Worm (Caenorhabditis elegans) whole organism, L4 larva: ENCODE measurements around the gene T16G1.7.
A peak's percentile ranks its signal among the peaks of the same experiment; 100 is the strongest.

ENCODE experiments used
- F26F4.8 ChIP-seq: fragments of 200-800 bp; sonication (Bioruptor generic); conservative IDR thresholded peaks from 2 replicates; pipeline ENCODE4 v1.3.6; 2022; ENCODE audit warnings: missing genetic modification characterization, missing compliant biosample characterization
- F44E2.7 ChIP-seq: fragments of 200-800 bp; sonication (Bioruptor generic); IDR thresholded peaks from 2 replicates; pipeline ENCODE4 v2.1.2; 2022; ENCODE audit warnings: missing genetic modification characterization, missing compliant biosample characterization
- R02D3.7 ChIP-seq: fragments of 150-350 bp; sonication (generic microtip); optimal IDR thresholded peaks from 3 replicates; lab custom pipeline; 2014; ENCODE audit warnings: missing biosample characterization, missing genetic modification characterization
- Y75B8A.6 ChIP-seq: fragments of 200-800 bp; sonication (Bioruptor generic); IDR thresholded peaks from 2 replicates; pipeline ENCODE4 v1.3.6; 2022; ENCODE audit warnings: missing genetic modification reagents, missing genetic modification characterization, missing compliant biosample characterization
- ZK546.5 ChIP-seq, 2 experiments: sonication (generic microtip); optimal IDR thresholded peaks; 2 replicates each; lab custom pipeline; 2017; ENCODE audit warnings: missing biosample characterization in 2 of 2, missing genetic modification characterization in 2 of 2
- aha-1 ChIP-seq: fragments of 150-350 bp; peaks from one replicate; lab custom pipeline; 2014; ENCODE audit warnings: missing biosample characterization, missing genetic modification characterization
- aly-2 ChIP-seq: sonication (generic microtip); optimal IDR thresholded peaks from 2 replicates; lab custom pipeline; 2018; ENCODE audit warnings: missing biosample characterization, missing genetic modification characterization
- attf-4 ChIP-seq: sonication (generic microtip); optimal IDR thresholded peaks from 3 replicates; lab custom pipeline; 2017; ENCODE audit warnings: missing biosample characterization, missing genetic modification characterization
- ceh-20 ChIP-seq: fragments of 200-800 bp; sonication (Bioruptor generic); IDR thresholded peaks from 2 replicates; pipeline ENCODE4 v1.3.6; 2022; ENCODE audit warnings: missing genetic modification reagents, missing genetic modification characterization, missing compliant biosample characterization
- ceh-44 ChIP-seq: fragments of 200-800 bp; sonication (Bioruptor generic); IDR thresholded peaks from 2 replicates; pipeline ENCODE4 v1.3.6; 2022; ENCODE audit warnings: missing genetic modification reagents, missing genetic modification characterization, missing compliant biosample characterization
- ceh-62 ChIP-seq: sonication (generic microtip); optimal IDR thresholded peaks from 2 replicates; lab custom pipeline; 2017; ENCODE audit warnings: missing biosample characterization, missing genetic modification characterization
- ces-1 ChIP-seq: fragments of 150-350 bp; sonication (generic microtip); optimal IDR thresholded peaks from 4 replicates; lab custom pipeline; 2014; ENCODE audit warnings: missing biosample characterization, missing genetic modification reagents, missing genetic modification characterization
- ctbp-1 ChIP-seq: fragments of 200-800 bp; sonication (Bioruptor generic); IDR thresholded peaks from 2 replicates; pipeline ENCODE4 v1.3.6; 2022; ENCODE audit warnings: missing genetic modification reagents, missing genetic modification characterization, missing compliant biosample characterization
- daf-12 ChIP-seq: fragments of 150-350 bp; optimal IDR thresholded peaks from 2 replicates; lab custom pipeline; 2014; ENCODE audit warnings: missing biosample characterization, missing genetic modification reagents, missing genetic modification characterization
- daf-16 ChIP-seq, 3 experiments: sonication (generic microtip); optimal IDR thresholded peaks; 2 replicates each; lab custom pipeline; 2016 to 2017; ENCODE audit warnings: missing genetic modification characterization in 3 of 3, missing genetic modification reagents in 3 of 3, mild to moderate bottlenecking in 2 of 3, missing compliant biosample characterization in 2 of 3, missing biosample characterization in 1 of 3, moderate library complexity in 1 of 3
- daf-19 ChIP-seq: fragments of 200-800 bp; sonication (Bioruptor generic); conservative IDR thresholded peaks from 2 replicates; pipeline ENCODE4 v1.3.6; 2022; ENCODE audit warnings: missing genetic modification characterization, missing compliant biosample characterization
- dmd-6 ChIP-seq: fragments of 200-800 bp; sonication (Bioruptor generic); IDR thresholded peaks from 2 replicates; pipeline ENCODE4 v1.3.6; 2022; ENCODE audit warnings: missing genetic modification reagents, missing genetic modification characterization, missing compliant biosample characterization
- dpl-1 ChIP-seq: fragments of 150-350 bp; optimal IDR thresholded peaks from 2 replicates; lab custom pipeline; 2014; ENCODE audit warnings: missing biosample characterization, missing genetic modification reagents, missing genetic modification characterization
- dve-1 ChIP-seq: sonication (generic microtip); optimal IDR thresholded peaks from 2 replicates; lab custom pipeline; 2017; ENCODE audit warnings: antibody characterized with exemption, mild to moderate bottlenecking, missing genetic modification characterization, missing compliant biosample characterization; ENCODE audit not compliant: insufficient read depth
- egl-27 ChIP-seq: sonication (generic microtip); optimal IDR thresholded peaks from 3 replicates; lab custom pipeline; 2017; ENCODE audit warnings: missing biosample characterization, missing genetic modification reagents, missing genetic modification characterization
- fos-1 ChIP-seq: fragments of 150-350 bp; optimal IDR thresholded peaks from 2 replicates; lab custom pipeline; 2014; ENCODE audit warnings: missing biosample characterization, missing genetic modification characterization
- gei-8 ChIP-seq: fragments of 200-800 bp; sonication (Bioruptor generic); optimal IDR thresholded peaks from 2 replicates; lab custom pipeline; 2018; ENCODE audit warnings: mild to moderate bottlenecking, missing genetic modification characterization, missing compliant biosample characterization
- hlh-11 ChIP-seq: fragments of 200-800 bp; sonication (Bioruptor generic); optimal IDR thresholded peaks from 2 replicates; lab custom pipeline; 2018; ENCODE audit warnings: mild to moderate bottlenecking, missing genetic modification characterization, missing compliant biosample characterization
- hlh-30 ChIP-seq: sonication (generic microtip); optimal IDR thresholded peaks from 2 replicates; lab custom pipeline; 2017; ENCODE audit warnings: antibody characterized with exemption, mild to moderate bottlenecking, missing genetic modification characterization, missing compliant biosample characterization; ENCODE audit not compliant: insufficient read depth
- lim-7 ChIP-seq: fragments of 200-800 bp; sonication (Bioruptor generic); IDR thresholded peaks from 2 replicates; pipeline ENCODE4 v1.3.6; 2022; ENCODE audit warnings: missing genetic modification characterization, missing compliant biosample characterization
- lin-1 ChIP-seq: fragments of 200-800 bp; sonication (Bioruptor generic); IDR thresholded peaks from 2 replicates; pipeline ENCODE4 v1.3.6; 2022; ENCODE audit warnings: missing genetic modification reagents, missing genetic modification characterization, missing compliant biosample characterization
- lin-13 ChIP-seq: fragments of 150-350 bp; optimal IDR thresholded peaks from 2 replicates; lab custom pipeline; 2014; ENCODE audit warnings: missing biosample characterization, missing genetic modification reagents, missing genetic modification characterization
- lin-15B ChIP-seq: fragments of 150-350 bp; sonication (generic microtip); optimal IDR thresholded peaks from 3 replicates; lab custom pipeline; 2014; ENCODE audit warnings: missing biosample characterization, missing genetic modification characterization
- lin-29 ChIP-seq: fragments of 200-800 bp; sonication (Bioruptor generic); IDR thresholded peaks from 2 replicates; pipeline ENCODE4 v1.3.6; 2022; ENCODE audit warnings: missing genetic modification reagents, missing genetic modification characterization, missing compliant biosample characterization
- lin-39 ChIP-seq: fragments of 150-350 bp; optimal IDR thresholded peaks from 2 replicates; lab custom pipeline; 2014; ENCODE audit warnings: missing biosample characterization, missing genetic modification reagents, missing genetic modification characterization
- mdt-29 ChIP-seq: fragments of 200-800 bp; sonication (Bioruptor generic); IDR thresholded peaks from 2 replicates; pipeline ENCODE4 v1.3.6; 2022; ENCODE audit warnings: missing genetic modification reagents, missing genetic modification characterization, missing compliant biosample characterization
- mes-2 ChIP-seq: sonication (generic microtip); optimal IDR thresholded peaks from 2 replicates; lab custom pipeline; 2016; ENCODE audit warnings: missing genotype, mild to moderate bottlenecking, missing genetic modification characterization, missing compliant biosample characterization; ENCODE audit not compliant: poor library complexity, severe bottlenecking
- mxl-2 ChIP-seq: fragments of 200-800 bp; sonication (Bioruptor generic); conservative IDR thresholded peaks from 2 replicates; pipeline ENCODE4 v1.3.6; 2022; ENCODE audit warnings: missing genetic modification reagents, missing genetic modification characterization, missing compliant biosample characterization
- mxl-3 ChIP-seq: fragments of 200-800 bp; sonication (Bioruptor generic); optimal IDR thresholded peaks from 2 replicates; lab custom pipeline; 2018; ENCODE audit warnings: mild to moderate bottlenecking, missing genetic modification characterization, missing compliant biosample characterization
- nhr-10 ChIP-seq: fragments of 150-350 bp; optimal IDR thresholded peaks from 2 replicates; lab custom pipeline; 2014; ENCODE audit warnings: missing biosample characterization, missing genetic modification characterization
- nhr-25 ChIP-seq: sonication (generic microtip); optimal IDR thresholded peaks from 2 replicates; lab custom pipeline; 2017; ENCODE audit warnings: missing genetic modification characterization, mild to moderate bottlenecking, missing compliant biosample characterization, antibody characterized with exemption, moderate library complexity, borderline replicate concordance; ENCODE audit not compliant: insufficient read depth
- nhr-28 ChIP-seq: fragments of 150-350 bp; optimal IDR thresholded peaks from 2 replicates; lab custom pipeline; 2014; ENCODE audit warnings: missing biosample characterization, missing genetic modification characterization
- nhr-77 ChIP-seq: fragments of 150-350 bp; optimal IDR thresholded peaks from 2 replicates; lab custom pipeline; 2014; ENCODE audit warnings: missing biosample characterization, missing genetic modification characterization
- pqm-1 ChIP-seq: sonication (generic microtip); optimal IDR thresholded peaks from 2 replicates; lab custom pipeline; 2017; ENCODE audit warnings: missing biosample characterization, missing genetic modification characterization
- set-16 ChIP-seq: fragments of 200-800 bp; sonication (Bioruptor generic); IDR thresholded peaks from 2 replicates; pipeline ENCODE4 v1.3.6; 2022; ENCODE audit warnings: missing genetic modification reagents, missing genetic modification characterization, missing compliant biosample characterization
- snpc-1.2 ChIP-seq: fragments of 200-800 bp; sonication (Bioruptor generic); IDR thresholded peaks from 2 replicates; pipeline ENCODE4 v1.3.6; 2022; ENCODE audit warnings: missing genetic modification reagents, missing genetic modification characterization, missing compliant biosample characterization
- snpc-4 ChIP-seq: fragments of 150-350 bp; optimal IDR thresholded peaks from 2 replicates; lab custom pipeline; 2014; ENCODE audit warnings: missing biosample characterization, missing genetic modification characterization
- spr-3 ChIP-seq: fragments of 200-800 bp; sonication (Bioruptor generic); optimal IDR thresholded peaks from 2 replicates; lab custom pipeline; 2018; ENCODE audit warnings: mild to moderate bottlenecking, missing genetic modification characterization, missing compliant biosample characterization
- tra-1 ChIP-seq: fragments of 200-800 bp; sonication (Bioruptor generic); IDR thresholded peaks from 2 replicates; pipeline ENCODE4 v1.3.6; 2022; ENCODE audit warnings: missing genetic modification reagents, missing genetic modification characterization, missing compliant biosample characterization
- unc-130 ChIP-seq: sonication (generic microtip); optimal IDR thresholded peaks from 2 replicates; lab custom pipeline; 2016; ENCODE audit warnings: missing genetic modification reagents, missing genetic modification characterization, missing compliant biosample characterization
- zfp-2 ChIP-seq: sonication (generic microtip); optimal IDR thresholded peaks from 2 replicates; lab custom pipeline; 2016; ENCODE audit warnings: mild to moderate bottlenecking, missing genetic modification characterization, missing compliant biosample characterization
- zfp-3 ChIP-seq: fragments of 200-800 bp; sonication (Bioruptor generic); conservative IDR thresholded peaks from 2 replicates; pipeline ENCODE4 v1.3.6; 2022; ENCODE audit warnings: missing genetic modification reagents, missing genetic modification characterization, missing compliant biosample characterization
- ztf-11 ChIP-seq: fragments of 150-350 bp; optimal IDR thresholded peaks from 2 replicates; lab custom pipeline; 2014; ENCODE audit warnings: missing biosample characterization, missing genetic modification characterization

T16G1.7 gene

DNA sequence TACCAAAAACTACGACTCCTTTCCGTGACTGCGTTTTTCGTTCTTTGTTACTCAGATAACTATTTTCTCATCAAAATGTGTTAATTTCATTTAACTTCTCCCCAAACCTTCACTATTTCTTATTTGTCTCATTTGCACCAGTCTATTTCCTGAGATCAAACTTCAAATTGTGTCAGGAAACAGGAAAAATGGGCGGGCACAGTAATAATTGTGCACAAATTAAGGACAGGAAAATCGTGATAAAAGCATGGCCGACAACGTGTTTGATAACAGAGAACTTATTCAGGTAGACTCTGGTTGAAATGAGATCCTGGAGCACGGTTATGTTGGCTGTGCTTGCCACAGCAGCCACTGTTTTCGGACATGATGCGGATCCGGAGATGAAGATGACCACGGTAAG, 15.2 kb downstream of the T16G1.7 start, which contains the start of gene lipl-1:
Gene lipl-1, plus strand, starts transcription at position 282 of the 400 bp plus-strand sequence.
- peak; percentile 58 for TF ChIP-seq nhr-28
- no peak for TF ChIP-seq daf-16 (GFP tag; optimal IDR thresholded peaks at IDR 0.05; lab: Kevin White, UChicago)
- peak; percentile 14 for TF ChIP-seq daf-16 (tag; optimal IDR thresholded peaks at IDR 0.05; lab: Kevin White, UChicago)
- no peak for TF ChIP-seq nhr-77 (tag; lab: Kevin White, UChicago)
- peak; percentile 67 for TF ChIP-seq dmd-6 (GFP tag; lab: Robert Waterston, UW)
- peak; percentile 54 for TF ChIP-seq mxl-3

DNA sequence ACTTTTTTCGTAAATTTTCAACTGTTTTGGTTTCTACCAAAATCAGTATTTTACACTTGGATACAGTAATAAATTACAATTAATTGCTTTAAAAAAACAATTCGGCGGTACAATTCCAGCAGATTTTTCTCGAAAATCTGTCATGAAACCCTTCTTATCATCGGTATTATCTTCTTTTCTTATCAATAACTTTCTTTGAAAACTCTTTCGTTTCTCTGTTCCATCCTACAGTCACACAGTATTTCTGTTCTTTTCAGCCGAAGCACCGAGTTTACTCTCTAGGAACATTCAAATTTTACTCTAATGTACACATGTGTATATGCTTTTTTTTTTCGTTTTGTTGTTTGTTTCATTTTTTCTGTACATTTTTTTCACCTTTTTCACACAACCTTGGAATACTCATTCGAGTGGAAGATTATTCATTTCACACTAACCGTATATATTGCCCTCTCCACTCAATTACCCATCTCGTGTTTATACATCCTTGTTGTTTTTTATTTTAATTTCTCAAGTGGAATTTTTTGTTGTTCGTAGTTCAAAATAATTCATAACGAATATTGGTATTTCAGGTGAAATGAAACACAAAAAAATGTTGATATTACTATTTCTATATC, 25.3 kb downstream of the T16G1.7 start, which contains the start of gene nid-1:
Gene nid-1, plus strand, starts transcription at position 564 of the 614 bp plus-strand sequence.
- no peak for TF ChIP-seq snpc-4 (tag; lab: Kevin White, UChicago)
- TF ChIP-seq aha-1 (tag; lab: Kevin White, UChicago), result no peak
- TF ChIP-seq tra-1 (GFP tag; lab: Robert Waterston, UW), result no peak
- no peak for TF ChIP-seq zfp-3 (GFP tag; lab: Robert Waterston, UW)
- TF ChIP-seq lin-13 (GFP tag; lab: Kevin White, UChicago), result no peak
- TF ChIP-seq nhr-25, result no peak
- TF ChIP-seq set-16 (GFP tag; lab: Robert Waterston, UW), result no peak
- no peak for TF ChIP-seq lim-7
- TF ChIP-seq dpl-1 (GFP tag; lab: Kevin White, UChicago), result no peak
- TF ChIP-seq dve-1 (tag; lab: Kevin White, UChicago), result peak; percentile 67
- no peak for TF ChIP-seq aly-2 (tag; lab: Kevin White, UChicago)
- no peak for TF ChIP-seq ces-1 (GFP tag; lab: Kevin White, UChicago)
- TF ChIP-seq Y75B8A.6 (GFP tag; lab: Robert Waterston, UW), result no peak
- TF ChIP-seq snpc-1.2 (GFP tag; lab: Robert Waterston, UW), result no peak
- no peak for TF ChIP-seq R02D3.7 (tag; lab: Kevin White, UChicago)
- no peak for TF ChIP-seq gei-8 (GFP tag; lab: Kevin White, UChicago)
- TF ChIP-seq hlh-30 (tag; lab: Kevin White, UChicago), result no peak
- no peak for TF ChIP-seq attf-4 (tag; lab: Kevin White, UChicago)
- no peak for TF ChIP-seq lin-1 (GFP tag; lab: Robert Waterston, UW)
- no peak for TF ChIP-seq ZK546.5 (tag; optimal IDR thresholded peaks at IDR 0.05; lab: Kevin White, UChicago)
- TF ChIP-seq nhr-77 (tag; lab: Kevin White, UChicago), result peak; percentile 16
- TF ChIP-seq egl-27 (tag; lab: Kevin White, UChicago), result no peak
- TF ChIP-seq nhr-28, result peak; percentile 51
- no peak for TF ChIP-seq daf-16 (GFP tag; optimal IDR thresholded peaks at IDR 0.05; lab: Kevin White, UChicago)
- TF ChIP-seq daf-16 (tag; optimal IDR thresholded peaks at IDR 0.05; lab: Kevin White, UChicago), result peak; percentile 96
- TF ChIP-seq F26F4.8 (GFP tag; lab: Robert Waterston, UW), result no peak
- no peak for TF ChIP-seq mdt-29 (GFP tag; lab: Robert Waterston, UW)
- TF ChIP-seq ztf-11 (tag; lab: Kevin White, UChicago), result no peak
- TF ChIP-seq fos-1 (tag; lab: Kevin White, UChicago), result no peak
- TF ChIP-seq ceh-62 (tag; lab: Kevin White, UChicago), result no peak
- no peak for TF ChIP-seq ctbp-1 (GFP tag; lab: Robert Waterston, UW)
- no peak for TF ChIP-seq spr-3 (GFP tag; lab: Kevin White, UChicago)
- no peak for TF ChIP-seq daf-19
- TF ChIP-seq mes-2 (tag; lab: Kevin White, UChicago), result no peak
- no peak for TF ChIP-seq zfp-2 (tag; lab: Kevin White, UChicago)
- TF ChIP-seq ceh-20, result 0 out of 2 replicates have a peak, but pooled peaks have one; percentile 41
- TF ChIP-seq ceh-44, result no peak
- TF ChIP-seq F44E2.7, result no peak
- TF ChIP-seq lin-29 (GFP tag; lab: Robert Waterston, UW), result no peak
- no peak for TF ChIP-seq unc-130 (GFP tag; lab: Kevin White, UChicago)
- no peak for TF ChIP-seq mxl-2
- no peak for TF ChIP-seq nhr-10 (tag; lab: Kevin White, UChicago)
- no peak for TF ChIP-seq lin-39
- no peak for TF ChIP-seq lin-15B (tag; lab: Kevin White, UChicago)
- TF ChIP-seq pqm-1, result peak; percentile 51
- TF ChIP-seq daf-12 (tag; lab: Kevin White, UChicago), result no peak
- peak; percentile 64 for TF ChIP-seq hlh-11
